Worm (Caenorhabditis elegans) whole organism, L1 larva: ENCODE results near the gene F56H9.2.

ENCODE experiments used
- C04F5.9 ChIP-seq: sonication (generic microtip); optimal IDR thresholded peaks from 2 replicates; lab custom pipeline; 2016; ENCODE audit warnings: missing genetic modification characterization, missing compliant biosample characterization
- C34B4.2 ChIP-seq: sonication (generic microtip); optimal IDR thresholded peaks from 2 replicates; lab custom pipeline; 2017; ENCODE audit warnings: mild to moderate bottlenecking, missing genetic modification characterization, missing compliant biosample characterization
- F16B12.6 ChIP-seq: fragments of 150-350 bp; optimal IDR thresholded peaks from 2 replicates; lab custom pipeline; 2014; ENCODE audit warnings: missing biosample characterization, missing genetic modification characterization
- aha-1 ChIP-seq: fragments of 150-350 bp; optimal IDR thresholded peaks from 2 replicates; lab custom pipeline; 2014; ENCODE audit warnings: missing biosample characterization, missing genetic modification characterization
- aly-2 ChIP-seq: fragments of 150-350 bp; optimal IDR thresholded peaks from 2 replicates; lab custom pipeline; 2014; ENCODE audit warnings: missing biosample characterization, missing genetic modification characterization
- ceh-82 ChIP-seq, 3 experiments: fragments of 150-350 bp in 1 of 3; sonication (generic microtip) in 2 of 3; optimal IDR thresholded peaks; 2 replicates each; lab custom pipeline; 2014 to 2017; ENCODE audit warnings: missing biosample characterization in 3 of 3, missing genetic modification characterization in 3 of 3
- ceh-90 ChIP-seq: sonication (generic microtip); optimal IDR thresholded peaks from 2 replicates; lab custom pipeline; 2016; ENCODE audit warnings: missing genetic modification characterization, missing compliant biosample characterization
- dpl-1 ChIP-seq, 3 experiments: fragments of 150-350 bp in 2 of 3; sonication (generic microtip) in 1 of 3; optimal IDR thresholded peaks; 2 replicates each; lab custom pipeline; 2014 to 2017; ENCODE audit warnings: missing biosample characterization in 3 of 3, missing genetic modification characterization in 3 of 3, missing genetic modification reagents in 3 of 3
- dsc-1 ChIP-seq: sonication (generic microtip); optimal IDR thresholded peaks from 2 replicates; lab custom pipeline; 2016; ENCODE audit warnings: mild to moderate bottlenecking, missing genetic modification characterization, missing compliant biosample characterization
- efl-1 ChIP-seq, 4 experiments: fragments of 150-350 bp; optimal IDR thresholded peaks in 3 of 4; peaks in 1 of 4; 1 replicate in 1 of 4; 2 replicates in 3 of 4; lab custom pipeline; 2014; ENCODE audit warnings: missing biosample characterization in 2 of 4, missing genetic modification characterization in 2 of 4, missing genetic modification reagents in 2 of 4
- egl-13 ChIP-seq: sonication (generic microtip); optimal IDR thresholded peaks from 2 replicates; lab custom pipeline; 2016; ENCODE audit warnings: missing genotype, missing genetic modification reagents, missing genetic modification characterization, missing compliant biosample characterization
- egl-27 ChIP-seq, 2 experiments: fragments of 150-350 bp in 1 of 2; sonication (generic microtip); optimal IDR thresholded peaks; 3 replicates each; lab custom pipeline; 2017 to 2018; ENCODE audit warnings: missing biosample characterization in 2 of 2, missing genetic modification characterization in 2 of 2, missing genetic modification reagents in 2 of 2
- ets-5 ChIP-seq: fragments of 200-800 bp; sonication (Bioruptor generic); IDR thresholded peaks from 2 replicates; pipeline ENCODE4 v1.3.6; 2022; ENCODE audit warnings: missing genetic modification characterization, missing compliant biosample characterization
- fkh-10 ChIP-seq: sonication (generic microtip); optimal IDR thresholded peaks from 2 replicates; lab custom pipeline; 2017; ENCODE audit warnings: missing biosample characterization, missing genetic modification reagents, missing genetic modification characterization
- fkh-4 ChIP-seq: sonication (generic microtip); optimal IDR thresholded peaks from 2 replicates; lab custom pipeline; 2016; ENCODE audit warnings: missing compliant biosample characterization, missing genetic modification characterization, borderline replicate concordance
- hlh-17 ChIP-seq: fragments of 200-800 bp; sonication (Bioruptor generic); optimal IDR thresholded peaks from 2 replicates; lab custom pipeline; 2018; ENCODE audit warnings: missing genetic modification characterization, mild to moderate bottlenecking, missing compliant biosample characterization, moderate library complexity, borderline replicate concordance
- irx-1 ChIP-seq: sonication (generic microtip); optimal IDR thresholded peaks from 2 replicates; lab custom pipeline; 2016; ENCODE audit warnings: missing genetic modification characterization, missing compliant biosample characterization
- lin-14 ChIP-seq: fragments of 200-800 bp; sonication (Bioruptor generic); optimal IDR thresholded peaks from 2 replicates; lab custom pipeline; 2018; ENCODE audit warnings: mild to moderate bottlenecking, missing genetic modification characterization, moderate library complexity, missing compliant biosample characterization
- lin-35 ChIP-seq, 2 experiments: fragments of 150-350 bp; optimal IDR thresholded peaks; 2 replicates each; lab custom pipeline; 2014; ENCODE audit warnings: missing biosample characterization in 2 of 2, missing genetic modification characterization in 2 of 2, missing genetic modification reagents in 2 of 2
- lin-39 ChIP-seq: fragments of 150-350 bp; optimal IDR thresholded peaks from 2 replicates; lab custom pipeline; 2014; ENCODE audit warnings: missing biosample characterization, missing genetic modification reagents, missing genetic modification characterization
- lir-3 ChIP-seq: sonication (generic microtip); optimal IDR thresholded peaks from 2 replicates; lab custom pipeline; 2016; ENCODE audit warnings: mild to moderate bottlenecking, missing genetic modification characterization, moderate library complexity, missing compliant biosample characterization; ENCODE audit not compliant: poor library complexity
- lsy-2 ChIP-seq, 2 experiments: fragments of 150-350 bp; optimal IDR thresholded peaks; 2 replicates each; lab custom pipeline; 2014; ENCODE audit warnings: missing biosample characterization in 2 of 2, missing genetic modification characterization in 2 of 2
- mdl-1 ChIP-seq, 2 experiments: fragments of 150-350 bp; optimal IDR thresholded peaks; 2 replicates each; lab custom pipeline; 2014 to 2017; ENCODE audit warnings: missing biosample characterization in 2 of 2, missing genetic modification characterization in 2 of 2, inconsistent platforms in 1 of 2
- mep-1 ChIP-seq: fragments of 150-350 bp; optimal IDR thresholded peaks from 2 replicates; lab custom pipeline; 2014; ENCODE audit warnings: missing biosample characterization, missing genetic modification characterization
- nhr-11 ChIP-seq: fragments of 150-350 bp; optimal IDR thresholded peaks from 2 replicates; lab custom pipeline; 2014; ENCODE audit warnings: missing biosample characterization, missing genetic modification characterization
- nhr-20 ChIP-seq: sonication (generic microtip); optimal IDR thresholded peaks from 2 replicates; lab custom pipeline; 2016; ENCODE audit warnings: mild to moderate bottlenecking, missing genetic modification characterization, missing compliant biosample characterization
- nhr-47 ChIP-seq: sonication (generic microtip); optimal IDR thresholded peaks from 2 replicates; lab custom pipeline; 2016; ENCODE audit warnings: mild to moderate bottlenecking, missing genetic modification characterization, moderate library complexity, missing compliant biosample characterization
- nhr-71 ChIP-seq: sonication (generic microtip); optimal IDR thresholded peaks from 2 replicates; lab custom pipeline; 2016; ENCODE audit warnings: mild to moderate bottlenecking, missing genetic modification characterization, moderate library complexity, missing compliant biosample characterization
- nhr-77 ChIP-seq: fragments of 150-350 bp; optimal IDR thresholded peaks from 2 replicates; lab custom pipeline; 2014; ENCODE audit warnings: missing biosample characterization, missing genetic modification characterization
- nhr-85 ChIP-seq: sonication (generic microtip); peaks from one replicate; lab custom pipeline; 2016; ENCODE audit warnings: missing genetic modification characterization, inconsistent platforms, missing compliant biosample characterization
- rnt-1 ChIP-seq: sonication (generic microtip); optimal IDR thresholded peaks from 2 replicates; lab custom pipeline; 2016; ENCODE audit warnings: mild to moderate bottlenecking, missing genetic modification characterization, moderate library complexity, missing compliant biosample characterization
- skn-1 ChIP-seq: fragments of 150-350 bp; optimal IDR thresholded peaks from 2 replicates; lab custom pipeline; 2014; ENCODE audit warnings: missing biosample characterization, missing genetic modification characterization
- snpc-4 ChIP-seq: fragments of 150-350 bp; optimal IDR thresholded peaks from 2 replicates; lab custom pipeline; 2014; ENCODE audit warnings: missing biosample characterization, missing genetic modification characterization
- snu-23 ChIP-seq: sonication (generic microtip); optimal IDR thresholded peaks from 2 replicates; lab custom pipeline; 2016; ENCODE audit warnings: missing genetic modification characterization, missing compliant biosample characterization
- swsn-7 ChIP-seq: sonication (generic microtip); optimal IDR thresholded peaks from 2 replicates; lab custom pipeline; 2016; ENCODE audit warnings: missing genetic modification characterization, missing compliant biosample characterization
- tbx-2 ChIP-seq: sonication (generic microtip); optimal IDR thresholded peaks from 2 replicates; lab custom pipeline; 2016; ENCODE audit warnings: missing genetic modification characterization, missing compliant biosample characterization
- xbp-1 ChIP-seq: sonication (generic microtip); optimal IDR thresholded peaks from 2 replicates; lab custom pipeline; 2016; ENCODE audit warnings: missing genetic modification characterization, missing compliant biosample characterization

F56H9.2 gene

ce11 chrV:12596795-12597194 lies 40.7 kb upstream of the F56H9.2 start (continued):
- TF ChIP-seq nhr-11 (tag; lab: Kevin White, UChicago) (no peak), egl-27 (tag; optimal IDR thresholded peaks at IDR 0.05; lab: Kevin White, UChicago) (no peak)

ce11 chrV:12599110-12599509 lies 38.4 kb upstream of the F56H9.2 start, which contains the start of the genes C14C10.10 and ril-2:
C14C10.10 (minus strand) TSS chrV:12599128.
ril-2 (minus strand) TSS chrV:12599157.
- TF ChIP-seq aly-2 (peak; percentile 13), tbx-2 (peak; percentile 0), swsn-7 (tag; lab: Kevin White, UChicago) (peak; percentile 15), dpl-1 (GFP tag; optimal IDR thresholded peaks at IDR 0.05; lab: Kevin White, UChicago) (peak in 2 of 3 experiments; percentile 43 to 45), mep-1 (tag; lab: Kevin White, UChicago) (peak; percentile 65), lir-3 (no peak), efl-1 (optimal IDR thresholded peaks at IDR 0.05; lab: Kevin White, UChicago) (peak; percentile 30 to 33), efl-1 (GFP tag; optimal IDR thresholded peaks at IDR 0.05 in 1 of 2; lab: Kevin White, UChicago) (peak; percentile 51 to 94), lsy-2 (tag; optimal IDR thresholded peaks at IDR 0.05; lab: Kevin White, UChicago) (peak; percentile 4 to 51), rnt-1 (tag; lab: Kevin White, UChicago) (peak; percentile 28), ceh-82 (tag; optimal IDR thresholded peaks at IDR 0.05; lab: Kevin White, UChicago) (peak in 2 of 3 experiments; percentile 13 to 32), dsc-1 (tag; lab: Kevin White, UChicago) (no peak), lin-14 (GFP tag; lab: Kevin White, UChicago) (peak; percentile 56), nhr-71 (peak; percentile 47), irx-1 (peak; percentile 36), nhr-77 (tag; lab: Kevin White, UChicago) (no peak), snpc-4 (peak; percentile 24), lin-35 (GFP tag; optimal IDR thresholded peaks at IDR 0.05; lab: Kevin White, UChicago) (peak in 1 of 2 experiments; percentile 34), snu-23 (GFP tag; lab: Kevin White, UChicago) (peak; percentile 43), xbp-1 (peak; percentile 13), skn-1 (no peak), mdl-1 (tag; optimal IDR thresholded peaks at IDR 0.05; lab: Kevin White, UChicago) (no peak), F16B12.6 (tag; lab: Kevin White, UChicago) (peak; percentile 84), fkh-4 (tag; lab: Kevin White, UChicago) (no peak), nhr-47 (tag; lab: Kevin White, UChicago) (peak; percentile 49), lin-39 (tag; lab: Kevin White, UChicago) (no peak)

ce11 chrV:12599510-12600242 lies 37.8 kb upstream of the F56H9.2 start, which contains the start of gene C14C10.5:
C14C10.5 (plus strand) TSS chrV:12600192.
- TF ChIP-seq lsy-2 (tag; optimal IDR thresholded peaks at IDR 0.05; lab: Kevin White, UChicago): peak in 1 of 2 experiments; percentile 42
- no peak for TF ChIP-seq efl-1 (optimal IDR thresholded peaks at IDR 0.05; lab: Kevin White, UChicago)
- TF ChIP-seq efl-1 (GFP tag; optimal IDR thresholded peaks at IDR 0.05 in 1 of 2; lab: Kevin White, UChicago): peak in 1 of 2 experiments; percentile 62
- TF ChIP-seq lin-35 (GFP tag; optimal IDR thresholded peaks at IDR 0.05; lab: Kevin White, UChicago): peak in 1 of 2 experiments; percentile 19
- peak; percentile 14 for TF ChIP-seq nhr-20 (tag; lab: Kevin White, UChicago)
- peak; percentile 37 for TF ChIP-seq nhr-85
- TF ChIP-seq ets-5: no peak
- peak; percentile 9 for TF ChIP-seq snu-23 (GFP tag; lab: Kevin White, UChicago)
- peak; percentile 51 for TF ChIP-seq dsc-1 (tag; lab: Kevin White, UChicago)
- TF ChIP-seq lin-14 (GFP tag; lab: Kevin White, UChicago): peak; percentile 19
- no peak for TF ChIP-seq egl-13 (tag; lab: Kevin White, UChicago)
- TF ChIP-seq C34B4.2 (tag; lab: Kevin White, UChicago): no peak
- peak; percentile 65 for TF ChIP-seq skn-1
- peak; percentile 10 for TF ChIP-seq nhr-47 (tag; lab: Kevin White, UChicago)
- no peak for TF ChIP-seq fkh-4 (tag; lab: Kevin White, UChicago)
- no peak for TF ChIP-seq ceh-90
- TF ChIP-seq C04F5.9 (tag; lab: Kevin White, UChicago): no peak
- TF ChIP-seq fkh-10 (GFP tag; lab: Kevin White, UChicago): no peak
- TF ChIP-seq aha-1 (tag; lab: Kevin White, UChicago): no peak
- TF ChIP-seq hlh-17 (GFP tag; lab: Kevin White, UChicago): no peak
